Worm (Caenorhabditis elegans) whole organism, L2 larva: ENCODE measurements around the gene C26B9.7.

ENCODE experiments used
- F13H6.1 ChIP-seq: sonication (generic microtip); optimal IDR thresholded peaks from 2 replicates; lab custom pipeline; 2016; ENCODE audit warnings: missing genetic modification characterization, missing compliant biosample characterization
- R02D3.7 ChIP-seq: fragments of 150-350 bp; optimal IDR thresholded peaks from 2 replicates; lab custom pipeline; 2014; ENCODE audit warnings: missing biosample characterization, missing genetic modification characterization
- Y55F3AM.14 ChIP-seq: fragments of 200-800 bp; sonication (Bioruptor generic); optimal IDR thresholded peaks from 2 replicates; lab custom pipeline; 2018; ENCODE audit warnings: mild to moderate bottlenecking, missing genetic modification characterization, missing compliant biosample characterization
- ZK546.5 ChIP-seq: sonication (generic microtip); optimal IDR thresholded peaks from 2 replicates; lab custom pipeline; 2017; ENCODE audit warnings: missing biosample characterization, missing genetic modification characterization
- alr-1 ChIP-seq: fragments of 150-350 bp; optimal IDR thresholded peaks from 2 replicates; lab custom pipeline; 2014; ENCODE audit warnings: missing biosample characterization, missing genetic modification characterization
- aly-2 ChIP-seq: fragments of 150-350 bp; optimal IDR thresholded peaks from 2 replicates; lab custom pipeline; 2014; ENCODE audit warnings: missing biosample characterization, missing genetic modification characterization
- ama-1 ChIP-seq: fragments of 150-350 bp; optimal IDR thresholded peaks from 2 replicates; lab custom pipeline; 2018; ENCODE audit warnings: inconsistent platforms
- ceh-16 ChIP-seq: fragments of 150-350 bp; optimal IDR thresholded peaks from 2 replicates; lab custom pipeline; 2014; ENCODE audit warnings: missing biosample characterization, missing genetic modification characterization
- dmd-4 ChIP-seq: sonication (generic microtip); optimal IDR thresholded peaks from 2 replicates; lab custom pipeline; 2017; ENCODE audit warnings: missing biosample characterization, missing genetic modification characterization
- elt-3 ChIP-seq: sonication (generic microtip); optimal IDR thresholded peaks from 2 replicates; lab custom pipeline; 2017; ENCODE audit warnings: missing biosample characterization, missing genetic modification characterization
- fos-1 ChIP-seq: fragments of 150-350 bp; optimal IDR thresholded peaks from 2 replicates; lab custom pipeline; 2014; ENCODE audit warnings: missing biosample characterization, missing genetic modification characterization
- gmeb-1 ChIP-seq: fragments of 150-350 bp; optimal IDR thresholded peaks from 2 replicates; lab custom pipeline; 2014; ENCODE audit warnings: missing biosample characterization, missing genetic modification characterization
- lin-13 ChIP-seq: fragments of 150-350 bp; optimal IDR thresholded peaks from 2 replicates; lab custom pipeline; 2014; ENCODE audit warnings: missing biosample characterization, missing genetic modification reagents, missing genetic modification characterization
- lsy-2 ChIP-seq, 2 experiments: fragments of 150-350 bp in 1 of 2; sonication (generic microtip) in 1 of 2; optimal IDR thresholded peaks; 2 replicates each; lab custom pipeline; 2014 to 2017; ENCODE audit warnings: missing biosample characterization in 2 of 2, missing genetic modification characterization in 2 of 2
- mab-5 ChIP-seq: fragments of 150-350 bp; optimal IDR thresholded peaks from 2 replicates; lab custom pipeline; 2014; ENCODE audit warnings: missing biosample characterization, missing genetic modification characterization
- mbf-1 ChIP-seq: sonication (generic microtip); optimal IDR thresholded peaks from 2 replicates; lab custom pipeline; 2017; ENCODE audit warnings: missing biosample characterization, missing genetic modification characterization
- mdl-1 ChIP-seq, 2 experiments: fragments of 150-350 bp in 1 of 2; sonication (generic microtip) in 1 of 2; optimal IDR thresholded peaks; 2 replicates each; lab custom pipeline; 2017; ENCODE audit warnings: missing biosample characterization in 2 of 2, missing genetic modification characterization in 2 of 2
- nhr-10 ChIP-seq: sonication (generic microtip); optimal IDR thresholded peaks from 2 replicates; lab custom pipeline; 2017; ENCODE audit warnings: missing biosample characterization, missing genetic modification characterization
- nhr-11 ChIP-seq: fragments of 150-350 bp; optimal IDR thresholded peaks from 2 replicates; lab custom pipeline; 2014; ENCODE audit warnings: missing biosample characterization, missing genetic modification characterization
- nhr-12 ChIP-seq: fragments of 150-350 bp; optimal IDR thresholded peaks from 2 replicates; lab custom pipeline; 2014; ENCODE audit warnings: missing biosample characterization, missing genetic modification characterization
- nhr-129 ChIP-seq: fragments of 150-350 bp; optimal IDR thresholded peaks from 2 replicates; lab custom pipeline; 2014; ENCODE audit warnings: missing biosample characterization, missing genetic modification characterization
- nhr-21 ChIP-seq: fragments of 150-350 bp; optimal IDR thresholded peaks from 2 replicates; lab custom pipeline; 2014; ENCODE audit warnings: missing biosample characterization, missing genetic modification characterization
- nhr-23 ChIP-seq: fragments of 150-350 bp; optimal IDR thresholded peaks from 2 replicates; lab custom pipeline; 2014; ENCODE audit warnings: missing biosample characterization, missing genetic modification reagents, missing genetic modification characterization
- nhr-237 ChIP-seq: fragments of 150-350 bp; optimal IDR thresholded peaks from 2 replicates; lab custom pipeline; 2014; ENCODE audit warnings: missing biosample characterization, missing genetic modification characterization
- nhr-25 ChIP-seq: fragments of 150-350 bp; sonication (generic microtip); optimal IDR thresholded peaks from 3 replicates; lab custom pipeline; 2014; ENCODE audit warnings: missing biosample characterization, missing genetic modification characterization
- nhr-6 ChIP-seq: fragments of 150-350 bp; optimal IDR thresholded peaks from 2 replicates; lab custom pipeline; 2014; ENCODE audit warnings: missing biosample characterization, missing genetic modification characterization
- nhr-77 ChIP-seq: fragments of 150-350 bp; optimal IDR thresholded peaks from 2 replicates; lab custom pipeline; 2014; ENCODE audit warnings: missing biosample characterization, missing genetic modification characterization
- peb-1 ChIP-seq: fragments of 150-350 bp; optimal IDR thresholded peaks from 2 replicates; lab custom pipeline; 2014; ENCODE audit warnings: missing biosample characterization, missing genetic modification characterization
- sem-4 ChIP-seq: fragments of 150-350 bp; optimal IDR thresholded peaks from 2 replicates; lab custom pipeline; 2014; ENCODE audit warnings: missing biosample characterization, missing genetic modification reagents, missing genetic modification characterization
- skn-1 ChIP-seq: sonication (generic microtip); optimal IDR thresholded peaks from 2 replicates; lab custom pipeline; 2017; ENCODE audit warnings: missing biosample characterization, missing genetic modification characterization
- sma-9 ChIP-seq, 2 experiments: fragments of 150-350 bp in 1 of 2; sonication (generic microtip) in 1 of 2; optimal IDR thresholded peaks; 2 replicates each; lab custom pipeline; 2014 to 2016; ENCODE audit warnings: missing genetic modification characterization in 2 of 2, mild to moderate bottlenecking in 1 of 2, missing biosample characterization in 1 of 2, missing compliant biosample characterization in 1 of 2, missing genetic modification reagents in 1 of 2, moderate library complexity in 1 of 2
- snpc-4 ChIP-seq: fragments of 150-350 bp; optimal IDR thresholded peaks from 2 replicates; lab custom pipeline; 2014; ENCODE audit warnings: missing biosample characterization, missing genetic modification characterization
- unc-39 ChIP-seq: fragments of 150-350 bp; optimal IDR thresholded peaks from 2 replicates; lab custom pipeline; 2014; ENCODE audit warnings: missing biosample characterization, missing genetic modification characterization
- unc-55 ChIP-seq: fragments of 150-350 bp; sonication (generic microtip); optimal IDR thresholded peaks from 3 replicates; lab custom pipeline; 2014; ENCODE audit warnings: missing biosample characterization, missing genetic modification reagents, missing genetic modification characterization
- unc-62 ChIP-seq: fragments of 150-350 bp; optimal IDR thresholded peaks from 2 replicates; lab custom pipeline; 2014; ENCODE audit warnings: missing biosample characterization, missing genetic modification reagents, missing genetic modification characterization
- zag-1 ChIP-seq: fragments of 150-350 bp; optimal IDR thresholded peaks from 2 replicates; lab custom pipeline; 2014; ENCODE audit warnings: missing biosample characterization, missing genetic modification characterization
- ztf-1 ChIP-seq: fragments of 200-800 bp; sonication (Bioruptor generic); conservative IDR thresholded peaks from 2 replicates; pipeline ENCODE4 v1.3.6; 2022; ENCODE audit warnings: missing genetic modification characterization, missing compliant biosample characterization

The C26B9.7 gene

DNA sequence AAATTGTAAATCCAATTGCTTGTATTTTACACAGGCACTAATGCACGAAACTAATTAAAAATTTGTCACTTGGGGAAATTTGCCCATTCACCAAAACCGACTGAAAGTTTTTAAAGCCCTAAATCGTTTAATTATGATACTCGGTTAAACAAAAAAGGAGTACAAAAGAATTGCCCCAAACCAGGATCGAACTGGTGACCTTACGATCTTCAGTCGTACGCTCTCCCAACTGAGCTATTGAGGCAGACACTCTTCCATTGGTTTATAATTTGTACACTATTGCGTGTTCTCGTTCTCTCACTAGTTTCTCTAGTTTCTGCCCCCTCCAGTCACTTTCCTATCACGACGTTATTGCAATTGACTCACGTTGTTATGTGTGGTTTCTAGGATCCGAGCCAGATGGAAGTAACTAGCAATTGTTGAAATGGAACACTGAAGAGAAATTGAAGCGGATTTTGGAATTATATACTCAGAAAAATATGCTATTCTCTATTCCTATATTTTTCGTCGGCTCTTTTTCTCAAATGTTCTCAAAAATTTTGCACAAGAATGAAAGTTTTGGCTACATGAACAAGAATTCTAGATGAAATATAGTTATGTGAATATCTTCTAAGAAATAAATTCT, 22.8 kb upstream of the C26B9.7 start (continued):
- TF ChIP-seq nhr-6 (no peak), snpc-4 (tag; lab: Kevin White, UChicago) (no peak), fos-1 (peak; percentile 51), nhr-25 (tag; lab: Kevin White, UChicago) (no peak), lin-13 (GFP tag; lab: Kevin White, UChicago) (peak; percentile 15), mab-5 (tag; lab: Kevin White, UChicago) (no peak)

DNA sequence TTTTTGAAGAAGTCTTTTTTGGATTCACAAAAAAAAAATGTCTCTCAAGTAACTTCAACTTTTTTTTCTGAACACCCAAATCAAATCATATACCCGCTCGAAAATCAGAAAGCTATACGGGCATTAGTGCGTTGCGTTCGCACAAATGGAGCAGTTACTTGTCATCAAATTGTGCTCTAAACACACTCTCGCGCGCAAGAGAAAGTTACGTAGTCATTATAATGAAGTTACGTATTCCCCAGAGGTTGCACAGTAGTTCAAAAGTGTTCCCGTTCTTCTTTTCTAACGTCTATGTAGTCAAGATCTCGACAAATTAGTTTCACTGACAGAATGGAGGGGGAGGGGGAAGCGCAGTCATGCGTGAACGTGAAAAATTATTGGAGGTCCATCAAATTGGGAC, 20.5 kb upstream of the C26B9.7 start:
- TF ChIP-seq dmd-4 (no peak), nhr-11 (tag; lab: Kevin White, UChicago) (no peak), nhr-6 (no peak)
- TF ChIP-seq, all 48 proteins: peak for 0

- TF ChIP-seq lsy-2 (tag; optimal IDR thresholded peaks at IDR 0.05; lab: Kevin White, UChicago) (no peak), mbf-1 (tag; lab: Kevin White, UChicago) (no peak), peb-1 (no peak), Y55F3AM.14 (GFP tag; lab: Kevin White, UChicago) (no peak), lin-13 (GFP tag; lab: Kevin White, UChicago) (no peak), unc-62 (GFP tag; lab: Kevin White, UChicago) (no peak), unc-39 (tag; lab: Kevin White, UChicago) (no peak), R02D3.7 (tag; lab: Kevin White, UChicago) (no peak), nhr-6 (no peak), nhr-23 (no peak)
- TF ChIP-seq, all 48 proteins: peak for 0
These were observed 18.8 kb upstream of the C26B9.7 start, which contains the start of gene sto-2 for ce11 chrX:5323287-5323686. Gene sto-2 (minus strand): TSS chrX:5323387.

DNA sequence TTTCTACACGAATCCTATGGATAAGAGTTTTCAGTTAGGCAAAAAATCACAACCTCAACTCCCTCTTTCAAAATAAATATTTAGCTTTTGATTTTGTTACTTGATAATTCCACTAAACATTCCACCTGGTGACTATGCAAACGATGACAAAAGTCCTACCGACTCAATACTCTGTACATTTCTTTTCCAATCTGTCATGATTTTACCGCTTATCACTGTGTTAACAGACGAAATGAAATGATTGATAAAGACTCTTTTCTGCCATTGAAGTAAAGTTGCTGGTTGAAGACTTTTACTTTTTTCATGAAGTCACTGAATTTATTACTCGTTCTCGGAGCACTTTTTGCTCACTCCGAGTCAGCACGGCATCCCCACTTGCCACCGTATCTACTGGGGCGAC, 12.9 kb upstream of the C26B9.7 start, which contains the start of gene C26B9.5:
TSS of gene C26B9.5 (plus strand) at position 244 of the 400 bp plus-strand sequence.
- TF ChIP-seq skn-1: peak; percentile 80
- no peak for TF ChIP-seq nhr-25 (tag; lab: Kevin White, UChicago)
- peak; percentile 86 for TF ChIP-seq fos-1
- no peak for TF ChIP-seq F13H6.1 (tag; lab: Kevin White, UChicago)
- TF ChIP-seq nhr-77 (tag; lab: Kevin White, UChicago): no peak
- TF ChIP-seq lsy-2 (tag; optimal IDR thresholded peaks at IDR 0.05; lab: Kevin White, UChicago): no peak
- TF ChIP-seq snpc-4 (tag; lab: Kevin White, UChicago): no peak
- TF ChIP-seq, all 48 proteins: peak for 2

DNA sequence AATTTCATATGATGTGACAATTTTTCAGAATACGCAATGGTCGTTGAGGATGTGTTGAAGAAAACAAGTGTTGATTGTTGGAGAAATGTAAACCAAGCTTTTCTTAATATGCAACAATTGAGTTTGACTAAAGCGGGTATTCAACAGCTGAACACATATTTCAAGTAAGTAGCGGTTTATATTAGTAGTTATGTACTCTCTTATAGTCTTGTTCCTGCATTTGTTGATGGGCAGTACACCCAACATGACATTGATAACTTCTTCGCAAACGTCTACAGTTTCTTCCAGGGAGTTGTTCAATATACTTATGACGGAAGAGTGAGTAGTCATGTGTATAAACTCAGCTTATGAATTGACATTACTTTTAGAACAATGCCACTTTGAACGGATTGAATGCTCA, 11.3 kb upstream of the C26B9.7 start:
- TF ChIP-seq zag-1 (tag; lab: Kevin White, UChicago) (no peak), unc-55 (GFP tag; lab: Kevin White, UChicago) (no peak), elt-3 (tag; lab: Kevin White, UChicago) (no peak), ceh-16 (tag; lab: Kevin White, UChicago) (no peak), ama-1 (lab: Kevin White, UChicago) (no peak), nhr-21 (tag; lab: Kevin White, UChicago) (no peak), snpc-4 (tag; lab: Kevin White, UChicago) (no peak), unc-39 (tag; lab: Kevin White, UChicago) (no peak), ztf-1 (GFP tag; lab: Robert Waterston, UW) (no peak), alr-1 (no peak), gmeb-1 (tag; lab: Kevin White, UChicago) (no peak)

ce11 chrX:5335368-5335767, 6.7 kb upstream of the C26B9.7 start, which contains the start of gene C26B9.6:
Gene C26B9.6 (minus strand): TSS chrX:5335468.
- TF ChIP-seq ztf-1 (GFP tag; lab: Robert Waterston, UW) (no peak), sma-9 (GFP tag; optimal IDR thresholded peaks at IDR 0.05; lab: Kevin White, UChicago) (no peak), sma-9 (tag; optimal IDR thresholded peaks at IDR 0.05; lab: Kevin White, UChicago) (no peak), skn-1 (no peak), mdl-1 (tag; optimal IDR thresholded peaks at IDR 0.05; lab: Kevin White, UChicago) (no peak), unc-55 (GFP tag; lab: Kevin White, UChicago) (no peak), ZK546.5 (no peak), aly-2 (no peak), nhr-237 (tag; lab: Kevin White, UChicago) (no peak), nhr-10 (tag; lab: Kevin White, UChicago) (no peak), gmeb-1 (tag; lab: Kevin White, UChicago) (no peak), nhr-129 (tag; lab: Kevin White, UChicago) (no peak), nhr-77 (tag; lab: Kevin White, UChicago) (no peak), nhr-12 (tag; lab: Kevin White, UChicago) (no peak), mbf-1 (tag; lab: Kevin White, UChicago) (no peak), sem-4 (no peak), lsy-2 (tag; optimal IDR thresholded peaks at IDR 0.05; lab: Kevin White, UChicago) (no peak), elt-3 (tag; lab: Kevin White, UChicago) (no peak), mab-5 (tag; lab: Kevin White, UChicago) (no peak)
